Worm (Caenorhabditis elegans) whole organism, L4 larva: Measurements from ENCODE around the gene Y54G11A.2.
A peak's percentile ranks its signal among the peaks of the same experiment; 100 is the strongest.

Source experiments
- D1046.2 ChIP-seq: fragments of 200-800 bp; sonication (Bioruptor generic); IDR thresholded peaks from 2 replicates; pipeline ENCODE4 v1.3.6; 2022; ENCODE audit warnings: missing genetic modification characterization, missing compliant biosample characterization
- F10B5.3 ChIP-seq: sonication (generic microtip); optimal IDR thresholded peaks from 2 replicates; lab custom pipeline; 2016; ENCODE audit warnings: mild to moderate bottlenecking, missing genetic modification characterization, missing compliant biosample characterization
- F44E2.7 ChIP-seq: fragments of 200-800 bp; sonication (Bioruptor generic); IDR thresholded peaks from 2 replicates; pipeline ENCODE4 v2.1.2; 2022; ENCODE audit warnings: missing genetic modification characterization, missing compliant biosample characterization
- F49E8.2 ChIP-seq: sonication (generic microtip); optimal IDR thresholded peaks from 2 replicates; lab custom pipeline; 2016; ENCODE audit warnings: missing compliant biosample characterization, mild to moderate bottlenecking, missing genetic modification characterization, borderline replicate concordance
- Y48G9A.11 ChIP-seq: fragments of 200-800 bp; sonication (Bioruptor generic); IDR thresholded peaks from 2 replicates; pipeline ENCODE4 v1.3.6; 2022; ENCODE audit warnings: missing genetic modification reagents, missing genetic modification characterization, missing compliant biosample characterization
- Y5F2A.4 ChIP-seq: fragments of 200-800 bp; sonication (Bioruptor generic); optimal IDR thresholded peaks from 2 replicates; lab custom pipeline; 2018; ENCODE audit warnings: mild to moderate bottlenecking, missing genetic modification characterization, missing compliant biosample characterization
- Y75B8A.6 ChIP-seq: fragments of 200-800 bp; sonication (Bioruptor generic); IDR thresholded peaks from 2 replicates; pipeline ENCODE4 v1.3.6; 2022; ENCODE audit warnings: missing genetic modification reagents, missing genetic modification characterization, missing compliant biosample characterization
- ZK337.2 ChIP-seq: fragments of 200-800 bp; sonication (Bioruptor generic); IDR thresholded peaks from 2 replicates; pipeline ENCODE4 v1.3.6; 2022; ENCODE audit warnings: missing genetic modification reagents, missing genetic modification characterization, missing compliant biosample characterization
- ama-1 ChIP-seq: fragments of 150-350 bp; optimal IDR thresholded peaks from 2 replicates; lab custom pipeline; 2014; ENCODE audit warnings: inconsistent platforms, mixed read lengths
- ceh-20 ChIP-seq: fragments of 200-800 bp; sonication (Bioruptor generic); IDR thresholded peaks from 2 replicates; pipeline ENCODE4 v1.3.6; 2022; ENCODE audit warnings: missing genetic modification reagents, missing genetic modification characterization, missing compliant biosample characterization
- ceh-32 ChIP-seq: sonication (generic microtip); optimal IDR thresholded peaks from 2 replicates; lab custom pipeline; 2016; ENCODE audit warnings: mild to moderate bottlenecking, missing genetic modification characterization, missing compliant biosample characterization; ENCODE audit not compliant: poor library complexity
- ceh-62 ChIP-seq: sonication (generic microtip); optimal IDR thresholded peaks from 2 replicates; lab custom pipeline; 2017; ENCODE audit warnings: missing biosample characterization, missing genetic modification characterization
- ctbp-1 ChIP-seq: fragments of 200-800 bp; sonication (Bioruptor generic); IDR thresholded peaks from 2 replicates; pipeline ENCODE4 v1.3.6; 2022; ENCODE audit warnings: missing genetic modification reagents, missing genetic modification characterization, missing compliant biosample characterization
- daf-16 ChIP-seq, 3 experiments: sonication (generic microtip); optimal IDR thresholded peaks; 2 replicates each; lab custom pipeline; 2016 to 2017; ENCODE audit warnings: missing genetic modification characterization in 3 of 3, missing genetic modification reagents in 3 of 3, mild to moderate bottlenecking in 2 of 3, missing compliant biosample characterization in 2 of 3, missing biosample characterization in 1 of 3, moderate library complexity in 1 of 3
- daf-19 ChIP-seq: fragments of 200-800 bp; sonication (Bioruptor generic); conservative IDR thresholded peaks from 2 replicates; pipeline ENCODE4 v1.3.6; 2022; ENCODE audit warnings: missing genetic modification characterization, missing compliant biosample characterization
- daf-8 ChIP-seq: fragments of 200-800 bp; sonication (Bioruptor generic); IDR thresholded peaks from 2 replicates; pipeline ENCODE4 v1.3.6; 2022; ENCODE audit warnings: missing genetic modification characterization, missing compliant biosample characterization
- dmd-6 ChIP-seq: fragments of 200-800 bp; sonication (Bioruptor generic); IDR thresholded peaks from 2 replicates; pipeline ENCODE4 v1.3.6; 2022; ENCODE audit warnings: missing genetic modification reagents, missing genetic modification characterization, missing compliant biosample characterization
- gei-8 ChIP-seq: fragments of 200-800 bp; sonication (Bioruptor generic); optimal IDR thresholded peaks from 2 replicates; lab custom pipeline; 2018; ENCODE audit warnings: mild to moderate bottlenecking, missing genetic modification characterization, missing compliant biosample characterization
- hif-1 ChIP-seq, 2 experiments: sonication (generic microtip); optimal IDR thresholded peaks; 2 replicates each; lab custom pipeline; 2016 to 2017; ENCODE audit warnings: missing compliant biosample characterization in 2 of 2, missing genetic modification characterization in 2 of 2, missing genetic modification reagents in 2 of 2, missing genotype in 2 of 2, mild to moderate bottlenecking in 1 of 2
- hlh-30 ChIP-seq: sonication (generic microtip); optimal IDR thresholded peaks from 2 replicates; lab custom pipeline; 2017; ENCODE audit warnings: antibody characterized with exemption, mild to moderate bottlenecking, missing genetic modification characterization, missing compliant biosample characterization; ENCODE audit not compliant: insufficient read depth
- hmg-1.1 ChIP-seq: fragments of 200-800 bp; sonication (Bioruptor generic); IDR thresholded peaks from 2 replicates; pipeline ENCODE4 v1.3.6; 2022; ENCODE audit warnings: missing genetic modification reagents, missing genetic modification characterization, missing compliant biosample characterization
- lin-13 ChIP-seq: fragments of 150-350 bp; optimal IDR thresholded peaks from 2 replicates; lab custom pipeline; 2014; ENCODE audit warnings: missing biosample characterization, missing genetic modification reagents, missing genetic modification characterization
- lin-38 ChIP-seq: fragments of 200-800 bp; sonication (Bioruptor generic); IDR thresholded peaks from 2 replicates; pipeline ENCODE4 v1.3.6; 2022; ENCODE audit warnings: missing genetic modification reagents, missing genetic modification characterization, missing compliant biosample characterization
- lin-39 ChIP-seq: fragments of 150-350 bp; optimal IDR thresholded peaks from 2 replicates; lab custom pipeline; 2014; ENCODE audit warnings: missing biosample characterization, missing genetic modification reagents, missing genetic modification characterization
- lsy-2 ChIP-seq, 2 experiments: fragments of 150-350 bp in 1 of 2; sonication (generic microtip) in 1 of 2; optimal IDR thresholded peaks; 2 replicates each; lab custom pipeline; 2014 to 2017; ENCODE audit warnings: missing biosample characterization in 2 of 2, missing genetic modification characterization in 2 of 2
- mep-1 ChIP-seq: fragments of 150-350 bp; sonication (generic microtip); optimal IDR thresholded peaks from 3 replicates; lab custom pipeline; 2014; ENCODE audit warnings: missing biosample characterization, missing genetic modification characterization
- mes-2 ChIP-seq: sonication (generic microtip); optimal IDR thresholded peaks from 2 replicates; lab custom pipeline; 2016; ENCODE audit warnings: missing genotype, mild to moderate bottlenecking, missing genetic modification characterization, missing compliant biosample characterization; ENCODE audit not compliant: poor library complexity, severe bottlenecking
- mxl-2 ChIP-seq: fragments of 200-800 bp; sonication (Bioruptor generic); conservative IDR thresholded peaks from 2 replicates; pipeline ENCODE4 v1.3.6; 2022; ENCODE audit warnings: missing genetic modification reagents, missing genetic modification characterization, missing compliant biosample characterization
- nhr-10 ChIP-seq: fragments of 150-350 bp; optimal IDR thresholded peaks from 2 replicates; lab custom pipeline; 2014; ENCODE audit warnings: missing biosample characterization, missing genetic modification characterization
- nhr-102 ChIP-seq: sonication (generic microtip); optimal IDR thresholded peaks from 2 replicates; lab custom pipeline; 2016; ENCODE audit warnings: mild to moderate bottlenecking, missing genetic modification characterization, moderate library complexity, missing compliant biosample characterization
- nhr-25 ChIP-seq: sonication (generic microtip); optimal IDR thresholded peaks from 2 replicates; lab custom pipeline; 2017; ENCODE audit warnings: missing genetic modification characterization, mild to moderate bottlenecking, missing compliant biosample characterization, antibody characterized with exemption, moderate library complexity, borderline replicate concordance; ENCODE audit not compliant: insufficient read depth
- nhr-28 ChIP-seq: fragments of 150-350 bp; optimal IDR thresholded peaks from 2 replicates; lab custom pipeline; 2014; ENCODE audit warnings: missing biosample characterization, missing genetic modification characterization
- nhr-42 ChIP-seq: fragments of 200-800 bp; sonication (Bioruptor generic); IDR thresholded peaks from 2 replicates; pipeline ENCODE4 v1.3.6; 2022; ENCODE audit warnings: missing genetic modification characterization, missing compliant biosample characterization
- nhr-77 ChIP-seq: fragments of 150-350 bp; optimal IDR thresholded peaks from 2 replicates; lab custom pipeline; 2014; ENCODE audit warnings: missing biosample characterization, missing genetic modification characterization
- pha-4 ChIP-seq, 2 experiments: fragments of 150-350 bp in 1 of 2; fragments of 200-800 bp in 1 of 2; sonication (Bioruptor generic) in 1 of 2; IDR thresholded peaks in 1 of 2; optimal IDR thresholded peaks in 1 of 2; 2 replicates each; pipeline versions ENCODE4 v1.3.6 to Lab custom; 2014 to 2022; ENCODE audit warnings: missing genetic modification characterization in 2 of 2, missing genetic modification reagents in 2 of 2, missing biosample characterization in 1 of 2, missing compliant biosample characterization in 1 of 2
- php-3 ChIP-seq: fragments of 200-800 bp; sonication (Bioruptor generic); IDR thresholded peaks from 2 replicates; pipeline ENCODE4 v1.3.6; 2022; ENCODE audit warnings: missing genetic modification reagents, missing genetic modification characterization, missing compliant biosample characterization
- sdz-12 ChIP-seq: fragments of 200-800 bp; sonication (Bioruptor generic); optimal IDR thresholded peaks from 2 replicates; lab custom pipeline; 2018; ENCODE audit warnings: mild to moderate bottlenecking, missing genetic modification characterization, missing compliant biosample characterization
- snpc-1.2 ChIP-seq: fragments of 200-800 bp; sonication (Bioruptor generic); IDR thresholded peaks from 2 replicates; pipeline ENCODE4 v1.3.6; 2022; ENCODE audit warnings: missing genetic modification reagents, missing genetic modification characterization, missing compliant biosample characterization
- unc-130 ChIP-seq: sonication (generic microtip); optimal IDR thresholded peaks from 2 replicates; lab custom pipeline; 2016; ENCODE audit warnings: missing genetic modification reagents, missing genetic modification characterization, missing compliant biosample characterization
- unc-62 ChIP-seq, 3 experiments: fragments of 150-350 bp in 1 of 3; sonication (generic microtip); optimal IDR thresholded peaks in 2 of 3; peaks in 1 of 3; 1 replicate in 1 of 3; 2 replicates in 2 of 3; lab custom pipeline; 2014 to 2017; ENCODE audit warnings: missing biosample characterization in 3 of 3, missing genetic modification characterization in 3 of 3, missing genetic modification reagents in 3 of 3, missing genotype in 1 of 3
- vab-7 ChIP-seq: fragments of 200-800 bp; sonication (Bioruptor generic); IDR thresholded peaks from 2 replicates; pipeline ENCODE4 v1.3.6; 2022; ENCODE audit warnings: missing genetic modification reagents, missing genetic modification characterization, missing compliant biosample characterization

Y54G11A.2 gene

ce11 chrII:14244457-14245254 lies 7.5 kb upstream of the Y54G11A.2 start (continued):
- peak; percentile 93 for TF ChIP-seq F49E8.2 (tag; lab: Kevin White, UChicago)
- TF ChIP-seq lsy-2 (tag; optimal IDR thresholded peaks at IDR 0.05; lab: Kevin White, UChicago): peak in 1 of 2 experiments; percentile 37
- no peak for TF ChIP-seq Y5F2A.4 (GFP tag; lab: Kevin White, UChicago)
- peak; percentile 87 for TF ChIP-seq hlh-30 (tag; lab: Kevin White, UChicago)
- no peak for TF ChIP-seq ceh-20 (GFP tag; lab: Robert Waterston, UW)
- 0 out of 2 replicates have a peak, but pooled peaks have one; percentile 7 for TF ChIP-seq ctbp-1
- TF ChIP-seq dmd-6 (GFP tag; lab: Robert Waterston, UW): peak; percentile 39; the same call in 1 of the 2 replicates
- peak in 1 of 2 experiments; percentile 87 for TF ChIP-seq unc-62 (GFP tag; optimal IDR thresholded peaks at IDR 0.05 in 1 of 2; lab: Kevin White, UChicago)
- TF ChIP-seq unc-62 (tag; optimal IDR thresholded peaks at IDR 0.05; lab: Kevin White, UChicago): no peak
- 0 out of 2 replicates have a peak, but pooled peaks have one; percentile 35 for TF ChIP-seq Y75B8A.6 (GFP tag; lab: Robert Waterston, UW)
- TF ChIP-seq lin-13 (GFP tag; lab: Kevin White, UChicago): peak; percentile 12
- no peak for TF ChIP-seq daf-19 (GFP tag; lab: Robert Waterston, UW)
- no peak for TF ChIP-seq F44E2.7 (GFP tag; lab: Robert Waterston, UW)
- peak; percentile 68 to 99 for TF ChIP-seq hif-1 (tag; optimal IDR thresholded peaks at IDR 0.05; lab: Kevin White, UChicago)
- no peak for TF ChIP-seq pha-4 (GFP tag; IDR thresholded peaks at IDR 0.05; lab: Robert Waterston, UW)
- TF ChIP-seq pha-4 (tag; optimal IDR thresholded peaks at IDR 0.05; lab: Kevin White, UChicago): peak; percentile 60

- TF ChIP-seq unc-130 (GFP tag; lab: Kevin White, UChicago) (peak; percentile 58), lin-38 (peak; percentile 60), mes-2 (peak; percentile 23), Y48G9A.11 (GFP tag; lab: Robert Waterston, UW) (peak; percentile 54; the same call in 1 of the 2 replicates), mxl-2 (GFP tag; lab: Robert Waterston, UW) (no peak), lsy-2 (tag; optimal IDR thresholded peaks at IDR 0.05; lab: Kevin White, UChicago) (peak in 1 of 2 experiments; percentile 25), gei-8 (no peak), F10B5.3 (no peak), php-3 (no peak), F49E8.2 (tag; lab: Kevin White, UChicago) (peak; percentile 49)
Observed at ce11 chrII:14247227-14247626, 4.9 kb upstream of the Y54G11A.2 start.

DNA sequence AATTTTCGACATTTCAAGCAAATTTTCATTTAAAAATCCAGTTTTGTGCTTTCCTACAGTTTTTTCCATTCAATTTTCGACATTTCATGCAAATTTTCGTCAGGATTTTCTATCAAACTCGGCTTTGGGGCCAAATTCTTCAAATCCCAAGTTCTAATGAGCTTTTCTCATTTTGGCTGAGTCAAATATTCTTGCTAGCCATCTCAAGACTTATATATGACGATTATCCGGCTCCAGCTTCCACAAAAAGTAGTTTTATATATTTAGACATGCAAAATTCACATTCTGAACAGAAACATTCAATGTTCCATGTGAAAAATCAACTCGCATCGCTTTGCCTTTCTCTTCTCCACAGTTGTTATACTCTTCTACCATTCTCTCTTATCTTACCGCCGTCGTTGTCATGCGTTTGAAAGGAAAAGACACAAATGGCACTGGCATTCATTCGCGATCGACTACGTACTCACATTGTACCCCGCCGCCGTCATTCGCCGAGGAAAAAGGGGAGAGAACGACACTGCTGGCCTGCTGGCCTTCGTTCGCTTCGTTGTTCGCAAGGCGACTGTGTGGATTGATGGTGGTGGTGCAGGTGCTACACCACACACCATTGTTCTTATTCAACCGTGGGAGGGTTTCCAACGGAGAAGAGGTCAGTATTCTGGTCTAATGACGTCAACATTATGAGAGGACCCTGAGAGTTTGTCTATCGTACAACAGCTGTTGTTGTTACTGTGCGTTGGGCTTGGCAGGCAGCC lies 4.2 kb upstream of the Y54G11A.2 start:
- TF ChIP-seq F10B5.3: no peak
- TF ChIP-seq mep-1 (tag; lab: Kevin White, UChicago): peak; percentile 75
- no peak for TF ChIP-seq snpc-1.2 (GFP tag; lab: Robert Waterston, UW)
- TF ChIP-seq ceh-62: no peak
- TF ChIP-seq sdz-12 (GFP tag; lab: Kevin White, UChicago): no peak
- no peak for TF ChIP-seq nhr-102
- TF ChIP-seq ctbp-1: no peak
- TF ChIP-seq nhr-25 (tag; lab: Kevin White, UChicago): no peak
- TF ChIP-seq ama-1 (lab: Kevin White, UChicago): no peak
- TF ChIP-seq nhr-10 (tag; lab: Kevin White, UChicago): no peak
- TF ChIP-seq nhr-28 (tag; lab: Kevin White, UChicago): peak; percentile 86
- peak; percentile 63; the same call in 1 of the 2 replicates for TF ChIP-seq nhr-42 (GFP tag; lab: Robert Waterston, UW)
- no peak for TF ChIP-seq lin-39
- TF ChIP-seq ZK337.2 (GFP tag; lab: Robert Waterston, UW): no peak
- no peak for TF ChIP-seq daf-16 (GFP tag; optimal IDR thresholded peaks at IDR 0.05; lab: Kevin White, UChicago)
- peak; percentile 15 for TF ChIP-seq daf-16 (tag; optimal IDR thresholded peaks at IDR 0.05; lab: Kevin White, UChicago)
- TF ChIP-seq daf-8: no peak
- TF ChIP-seq hmg-1.1: peak; percentile 61; the same call in 1 of the 2 replicates
- no peak for TF ChIP-seq ceh-32
- peak; percentile 80 for TF ChIP-seq nhr-77
- TF ChIP-seq vab-7: no peak
- TF ChIP-seq D1046.2 (GFP tag; lab: Robert Waterston, UW): no peak
